Fruit fly (Drosophila melanogaster): ENCODE measurements around the gene CG2991.

CG2991 gene

dm6 chr2L:2855773-2856615 lies 970 bp upstream of the CG2991 start, which contains the start of the genes CG3104 and RpS21 (continued):
- peak; percentile 71 for TF ChIP-seq tx (GFP tag; optimal IDR thresholded peaks at IDR 0.05)
- peak; percentile 79; the same call in 1 of the 3 replicates for TF ChIP-seq CG3726 (GFP tag; IDR thresholded peaks at IDR 0.05)
- TF ChIP-seq Dfd (GFP tag; optimal IDR thresholded peaks at IDR 0.05), result no peak
- TF ChIP-seq CG4617 (GFP tag; optimal IDR thresholded peaks at IDR 0.05; ENCODE audit: borderline replicate concordance), result peak; percentile 92
- TF ChIP-seq Side (GFP tag; optimal IDR thresholded peaks at IDR 0.05), result peak; percentile 81
- peak; percentile 88 for TF ChIP-seq CG7372 (GFP tag; IDR thresholded peaks at IDR 0.05)
- TF ChIP-seq Hr51 (GFP tag; optimal IDR thresholded peaks at IDR 0.05), result peak; percentile 53 to 83
- peak; percentile 81 for TF ChIP-seq shn (GFP tag; optimal IDR thresholded peaks at IDR 0.05)
- peak; percentile 85 for TF ChIP-seq Fer1 (GFP tag; optimal IDR thresholded peaks at IDR 0.05)
- TF ChIP-seq sima (GFP tag; optimal IDR thresholded peaks at IDR 0.05), result no peak
- TF ChIP-seq bcd (GFP tag; optimal IDR thresholded peaks at IDR 0.05), result peak; percentile 93
- TF ChIP-seq CG16815 (GFP tag; optimal IDR thresholded peaks at IDR 0.05), result peak; percentile 72
- TF ChIP-seq bab2 (GFP tag; optimal IDR thresholded peaks at IDR 0.05), result peak; percentile 84
- peak; percentile 58 for TF ChIP-seq CG9437 (GFP tag; optimal IDR thresholded peaks at IDR 0.05)
- TF ChIP-seq ewg (GFP tag; optimal IDR thresholded peaks at IDR 0.05), result peak; percentile 83
- peak; percentile 78 for TF ChIP-seq CG8765 (GFP tag; IDR thresholded peaks at IDR 0.05)
- peak; percentile 100 for TF ChIP-seq Opbp (GFP tag; IDR thresholded peaks at IDR 0.05; ENCODE audit: partially characterized antibody)
- TF ChIP-seq E2f1 (GFP tag; IDR thresholded peaks at IDR 0.05), result peak; percentile 82
- TF ChIP-seq Jarid2 (GFP tag; optimal IDR thresholded peaks at IDR 0.05), result peak; percentile 74
- TF ChIP-seq CG3065 (GFP tag; optimal IDR thresholded peaks at IDR 0.05), result peak; percentile 57
- peak; percentile 93 for TF ChIP-seq CG13775 (GFP tag; optimal IDR thresholded peaks at IDR 0.05)
- TF ChIP-seq CG2875 (GFP tag; optimal IDR thresholded peaks at IDR 0.05), result peak; percentile 77
- peak; percentile 56 for TF ChIP-seq BEAF-32 (GFP tag; optimal IDR thresholded peaks at IDR 0.05)
- peak; percentile 93 for TF ChIP-seq CG9727 (GFP tag; optimal IDR thresholded peaks at IDR 0.05)
- TF ChIP-seq Mad (GFP tag; optimal IDR thresholded peaks at IDR 0.05), result peak; percentile 87
- peak; percentile 76 for TF ChIP-seq gsb-n (tag; optimal IDR thresholded peaks at IDR 0.05)
- TF ChIP-seq CG17361 (GFP tag; IDR thresholded peaks at IDR 0.05), result peak; percentile 85
- peak; percentile 46 for TF ChIP-seq CG6254 (GFP tag; optimal IDR thresholded peaks at IDR 0.05)
- TF ChIP-seq CG10267 (tag; optimal IDR thresholded peaks at IDR 0.05), result peak; percentile 81
- TF ChIP-seq Sry-δ (GFP tag; optimal IDR thresholded peaks at IDR 0.05), result peak; percentile 59
- peak; percentile 79 for TF ChIP-seq CG11504 (tag; optimal IDR thresholded peaks at IDR 0.05)
- TF ChIP-seq CG3995 (GFP tag; optimal IDR thresholded peaks at IDR 0.05), result peak; percentile 72
- TF ChIP-seq CG15696 (tag; optimal IDR thresholded peaks at IDR 0.05), result peak; percentile 69
- peak; percentile 17; the same call in 1 of the 2 replicates for TF ChIP-seq amos (GFP tag; IDR thresholded peaks at IDR 0.05; ENCODE audit: partially characterized antibody)
- no peak; the same call in 2 of the 3 replicates for TF ChIP-seq zen2 (GFP tag; IDR thresholded peaks at IDR 0.05; ENCODE audit: partially characterized antibody)
- TF ChIP-seq tio (GFP tag; optimal IDR thresholded peaks at IDR 0.05), result peak; percentile 74
- peak; percentile 90 for TF ChIP-seq Rx (GFP tag; IDR thresholded peaks at IDR 0.05)
- no peak for TF ChIP-seq hbn (GFP tag; IDR thresholded peaks at IDR 0.05; ENCODE audit: partially characterized antibody)
- TF ChIP-seq CG10431 (GFP tag; optimal IDR thresholded peaks at IDR 0.05), result peak; percentile 93
- TF ChIP-seq Dll (GFP tag; IDR thresholded peaks at IDR 0.05; ENCODE audit: partially characterized antibody), result 0 out of 4 replicates have a peak, but pooled peaks have one; percentile 31
- TF ChIP-seq HLHmδ (GFP tag; optimal IDR thresholded peaks at IDR 0.05), result peak; percentile 97
- no peak for TF ChIP-seq pita (GFP tag; optimal IDR thresholded peaks at IDR 0.05)
- no peak for TF ChIP-seq cg (GFP tag; optimal IDR thresholded peaks at IDR 0.05)
- TF ChIP-seq Hmr (GFP tag; optimal IDR thresholded peaks at IDR 0.05), result peak; percentile 96
- TF ChIP-seq CG16779 (GFP tag; IDR thresholded peaks at IDR 0.05), result peak; percentile 94
- TF ChIP-seq CG9215 (GFP tag; IDR thresholded peaks at IDR 0.05), result peak; percentile 76
- TF ChIP-seq yki (optimal IDR thresholded peaks at IDR 0.05), result no peak
- TF ChIP-seq Lim3 (GFP tag; IDR thresholded peaks at IDR 0.05), result 0 out of 2 replicates have a peak, but pooled peaks have one; percentile 33

Measured in whole organism, embryonic.